Worm (Caenorhabditis elegans): Measurements from ENCODE around the gene dnsn-1.

The dnsn-1 gene

ce11 chrII:416808-417207 is 6.1 kb upstream of the dnsn-1 start:
- TF ChIP-seq hmbx-1 (tag; optimal IDR thresholded peaks at IDR 0.05) (peak; percentile 23), pes-1 (GFP tag; IDR thresholded peaks at IDR 0.05) (peak; percentile 64)

- TF ChIP-seq F13C5.2 (tag; optimal IDR thresholded peaks at IDR 0.05): no peak
- TF ChIP-seq sea-1 (GFP tag; conservative IDR thresholded peaks at IDR 0.05): no peak
These were observed 8.3 kb downstream of the dnsn-1 start, which contains the start of gene clec-10 for ce11 chrII:402435-402834. Gene clec-10, plus strand, starts transcription at chrII:402678.

DNA sequence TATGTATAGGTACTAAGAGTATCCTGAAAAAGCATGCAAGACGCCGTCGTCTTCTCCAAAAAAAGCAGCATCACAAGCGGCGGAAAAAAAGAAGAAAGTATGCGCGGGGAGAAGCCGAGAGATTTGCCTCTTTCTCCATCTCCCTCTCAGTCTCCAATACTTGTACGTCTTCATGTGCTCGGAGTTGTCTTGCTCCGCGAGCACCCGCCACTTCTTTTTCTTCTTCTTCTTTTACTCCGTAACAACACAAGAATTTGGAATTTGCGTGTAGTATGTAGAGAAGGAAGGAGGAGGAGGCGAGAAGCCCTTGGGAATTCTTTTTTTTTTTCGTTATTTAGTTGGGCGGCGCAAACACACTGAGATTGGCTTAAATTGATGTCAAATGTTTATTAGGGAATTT is 9.5 kb downstream of the dnsn-1 start:
- TF ChIP-seq F13C5.2 (tag; optimal IDR thresholded peaks at IDR 0.05) (no peak), ceh-36 (tag; optimal IDR thresholded peaks at IDR 0.05) (no peak), sea-1 (GFP tag; conservative IDR thresholded peaks at IDR 0.05) (no peak), tbx-37 (GFP tag; conservative IDR thresholded peaks at IDR 0.05) (no peak), hmbx-1 (tag; optimal IDR thresholded peaks at IDR 0.05) (no peak), tbx-11 (GFP tag; IDR thresholded peaks at IDR 0.05) (no peak), aly-1 (tag; optimal IDR thresholded peaks at IDR 0.05) (no peak), flt-1 (GFP tag; IDR thresholded peaks at IDR 0.05) (no peak), pes-1 (GFP tag; IDR thresholded peaks at IDR 0.05) (no peak), tra-4 (tag; optimal IDR thresholded peaks at IDR 0.05) (no peak), ets-7 (tag; optimal IDR thresholded peaks at IDR 0.05) (no peak)

DNA sequence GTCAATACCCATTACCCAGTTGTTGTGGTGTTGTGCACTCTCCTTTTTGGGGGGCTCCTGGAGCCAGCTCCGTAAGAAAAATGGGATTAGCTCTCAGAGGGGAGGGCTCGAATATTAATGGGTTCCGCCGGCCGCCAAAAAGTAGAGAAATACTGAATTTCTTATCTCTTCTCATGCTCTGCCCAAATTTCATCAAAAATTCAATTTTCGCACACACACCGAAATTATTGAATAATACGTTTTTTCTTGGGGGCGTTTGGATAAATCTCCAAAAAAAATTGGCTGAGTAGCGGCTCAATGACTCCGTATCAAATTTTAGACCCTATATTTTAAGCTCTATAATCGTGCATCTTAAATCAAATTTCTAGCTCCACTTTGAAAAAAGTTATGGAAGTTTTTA is 10.6 kb downstream of the dnsn-1 start:
- TF ChIP-seq B0310.2 (tag; optimal IDR thresholded peaks at IDR 0.05): no peak
- no peak for TF ChIP-seq ceh-36 (tag; optimal IDR thresholded peaks at IDR 0.05)
- no peak for TF ChIP-seq scrt-1 (GFP tag; IDR thresholded peaks at IDR 0.05)
- no peak for TF ChIP-seq tbx-37 (GFP tag; conservative IDR thresholded peaks at IDR 0.05)
- no peak for TF ChIP-seq tbx-11 (GFP tag; IDR thresholded peaks at IDR 0.05)
- TF ChIP-seq ets-7 (tag; optimal IDR thresholded peaks at IDR 0.05): no peak
- TF ChIP-seq sea-1 (GFP tag; conservative IDR thresholded peaks at IDR 0.05): no peak
- no peak for TF ChIP-seq hnd-1 (tag; optimal IDR thresholded peaks at IDR 0.05)
- no peak for TF ChIP-seq hmbx-1 (tag; optimal IDR thresholded peaks at IDR 0.05)
- TF ChIP-seq ama-1 (optimal IDR thresholded peaks at IDR 0.05): no peak
- TF ChIP-seq flt-1 (GFP tag; IDR thresholded peaks at IDR 0.05): no peak
- no peak for TF ChIP-seq F13C5.2 (tag; optimal IDR thresholded peaks at IDR 0.05)

DNA sequence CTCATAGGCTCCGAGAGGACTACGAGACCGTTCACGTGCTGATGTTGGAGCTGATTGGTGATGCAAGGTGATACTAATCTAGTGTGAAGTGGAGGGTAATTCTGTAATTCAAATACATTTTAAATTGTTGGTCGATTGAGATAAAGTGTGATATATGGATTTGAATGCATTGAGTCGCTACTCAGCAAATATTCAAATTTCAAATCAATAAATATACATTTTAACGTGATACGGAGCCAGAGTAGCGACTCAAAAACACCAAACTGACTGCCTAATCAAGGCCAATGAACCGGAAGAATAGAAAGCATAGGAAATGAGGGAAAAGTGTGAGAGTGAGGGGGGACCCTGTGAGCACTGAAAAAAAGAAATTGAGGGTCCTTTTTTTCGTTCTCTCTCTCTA is 11.4 kb downstream of the dnsn-1 start, which contains the start of gene C03H5.6:
TSS of gene C03H5.6 (minus strand) at position 101 of the 400 bp plus-strand sequence.
- TF ChIP-seq B0310.2 (tag; optimal IDR thresholded peaks at IDR 0.05) (no peak), ets-7 (tag; optimal IDR thresholded peaks at IDR 0.05) (no peak), scrt-1 (GFP tag; IDR thresholded peaks at IDR 0.05) (no peak), hnd-1 (tag; optimal IDR thresholded peaks at IDR 0.05) (no peak), flt-1 (GFP tag; IDR thresholded peaks at IDR 0.05) (no peak), tbx-37 (GFP tag; conservative IDR thresholded peaks at IDR 0.05) (no peak), tra-4 (tag; optimal IDR thresholded peaks at IDR 0.05) (no peak), F13C5.2 (tag; optimal IDR thresholded peaks at IDR 0.05) (no peak), pes-1 (GFP tag; IDR thresholded peaks at IDR 0.05) (no peak), ceh-36 (tag; optimal IDR thresholded peaks at IDR 0.05) (no peak), hmg-4 (GFP tag; optimal IDR thresholded peaks at IDR 0.05) (no peak), ceh-13 (GFP tag; optimal IDR thresholded peaks at IDR 0.05) (no peak), hmbx-1 (tag; optimal IDR thresholded peaks at IDR 0.05) (no peak), tbx-11 (GFP tag; IDR thresholded peaks at IDR 0.05) (no peak), ama-1 (optimal IDR thresholded peaks at IDR 0.05) (no peak), aly-1 (tag; optimal IDR thresholded peaks at IDR 0.05) (no peak), sea-1 (GFP tag; conservative IDR thresholded peaks at IDR 0.05) (no peak)

DNA sequence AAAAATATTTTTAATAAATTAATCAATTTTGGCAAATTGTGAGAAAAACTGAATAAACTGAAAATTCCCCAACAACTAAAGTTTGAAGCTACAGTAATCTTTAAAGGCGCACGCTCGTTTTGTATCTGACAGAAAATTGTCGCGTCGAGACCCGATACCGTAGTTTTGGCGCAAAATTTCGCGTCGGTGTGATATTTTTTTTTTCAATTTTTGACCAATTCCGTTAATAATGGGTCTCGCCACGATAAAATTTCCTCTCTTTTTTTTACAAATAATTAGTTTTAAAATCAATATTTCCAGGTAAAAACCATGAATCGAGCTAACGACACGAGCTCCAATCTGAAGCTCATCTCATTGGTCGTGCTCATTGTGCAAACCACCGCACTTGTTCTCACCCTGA is 22.2 kb downstream of the dnsn-1 start, which contains the start of gene nstp-4:
TSS of gene nstp-4 (plus strand) at position 301 of the 400 bp plus-strand sequence.
- TF ChIP-seq B0310.2 (tag; optimal IDR thresholded peaks at IDR 0.05) (no peak), flt-1 (GFP tag; IDR thresholded peaks at IDR 0.05) (no peak), ceh-13 (GFP tag; optimal IDR thresholded peaks at IDR 0.05) (no peak), hmbx-1 (tag; optimal IDR thresholded peaks at IDR 0.05) (no peak), tbx-11 (GFP tag; IDR thresholded peaks at IDR 0.05) (no peak), ceh-36 (tag; optimal IDR thresholded peaks at IDR 0.05) (no peak), sea-1 (GFP tag; conservative IDR thresholded peaks at IDR 0.05) (no peak), tra-4 (tag; optimal IDR thresholded peaks at IDR 0.05) (no peak), hnd-1 (tag; optimal IDR thresholded peaks at IDR 0.05) (no peak), ama-1 (optimal IDR thresholded peaks at IDR 0.05) (no peak), aly-1 (tag; optimal IDR thresholded peaks at IDR 0.05) (no peak), tbx-37 (GFP tag; conservative IDR thresholded peaks at IDR 0.05) (no peak), F13C5.2 (tag; optimal IDR thresholded peaks at IDR 0.05) (no peak)

- TF ChIP-seq flt-1 (GFP tag; IDR thresholded peaks at IDR 0.05) (no peak), F13C5.2 (tag; optimal IDR thresholded peaks at IDR 0.05) (no peak), ama-1 (optimal IDR thresholded peaks at IDR 0.05) (no peak), hnd-1 (tag; optimal IDR thresholded peaks at IDR 0.05) (no peak), tbx-37 (GFP tag; conservative IDR thresholded peaks at IDR 0.05) (no peak), scrt-1 (GFP tag; IDR thresholded peaks at IDR 0.05) (no peak), sea-1 (GFP tag; conservative IDR thresholded peaks at IDR 0.05) (no peak), pes-1 (GFP tag; IDR thresholded peaks at IDR 0.05) (no peak), ceh-13 (GFP tag; optimal IDR thresholded peaks at IDR 0.05) (no peak), B0310.2 (tag; optimal IDR thresholded peaks at IDR 0.05) (no peak), hmbx-1 (tag; optimal IDR thresholded peaks at IDR 0.05) (no peak), tbx-11 (GFP tag; IDR thresholded peaks at IDR 0.05) (no peak), ceh-36 (tag; optimal IDR thresholded peaks at IDR 0.05) (no peak), ets-7 (tag; optimal IDR thresholded peaks at IDR 0.05) (no peak), tra-4 (tag; optimal IDR thresholded peaks at IDR 0.05) (no peak), aly-1 (tag; optimal IDR thresholded peaks at IDR 0.05) (no peak), hmg-4 (GFP tag; optimal IDR thresholded peaks at IDR 0.05) (no peak)
These were observed 22.8 kb downstream of the dnsn-1 start for ce11 chrII:387844-388355.

- no peak for TF ChIP-seq aly-1 (tag; optimal IDR thresholded peaks at IDR 0.05)
- no peak for TF ChIP-seq tra-4 (tag; optimal IDR thresholded peaks at IDR 0.05)
- TF ChIP-seq hmbx-1 (tag; optimal IDR thresholded peaks at IDR 0.05): peak; percentile 4
- 0 out of 2 replicates have a peak, but pooled peaks have one; percentile 23 for TF ChIP-seq tbx-11 (GFP tag; IDR thresholded peaks at IDR 0.05)
- no peak for TF ChIP-seq pes-1 (GFP tag; IDR thresholded peaks at IDR 0.05)
- TF ChIP-seq F13C5.2 (tag; optimal IDR thresholded peaks at IDR 0.05): peak; percentile 84
- TF ChIP-seq tbx-37 (GFP tag; conservative IDR thresholded peaks at IDR 0.05): no peak
- no peak for TF ChIP-seq ceh-36 (tag; optimal IDR thresholded peaks at IDR 0.05)
- TF ChIP-seq flt-1 (GFP tag; IDR thresholded peaks at IDR 0.05): no peak
- no peak for TF ChIP-seq hmg-4 (GFP tag; optimal IDR thresholded peaks at IDR 0.05)
These were observed 24.8 kb downstream of the dnsn-1 start, which contains the start of gene C03H5.3 for ce11 chrII:385957-386356. Gene C03H5.3, plus strand, starts transcription at chrII:386088.
